Worm (Caenorhabditis elegans) whole organism, L3 larva: ENCODE data around the gene str-112.

Experiments used
- aly-2 ChIP-seq: fragments of 150-350 bp; optimal IDR thresholded peaks from 2 replicates; lab custom pipeline; 2014; ENCODE audit warnings: missing biosample characterization, missing genetic modification characterization
- ceh-16 ChIP-seq: sonication (generic microtip); optimal IDR thresholded peaks from 2 replicates; lab custom pipeline; 2017; ENCODE audit warnings: missing biosample characterization, missing genetic modification characterization
- daf-12 ChIP-seq: fragments of 150-350 bp; optimal IDR thresholded peaks from 2 replicates; lab custom pipeline; 2014; ENCODE audit warnings: missing biosample characterization, missing genetic modification reagents, missing genetic modification characterization
- elt-3 ChIP-seq, 3 experiments: fragments of 150-350 bp in 1 of 3; sonication (generic microtip) in 2 of 3; optimal IDR thresholded peaks; 2 replicates in 2 of 3; 4 replicates in 1 of 3; lab custom pipeline; 2014 to 2017; ENCODE audit warnings: missing biosample characterization in 3 of 3, missing genetic modification characterization in 3 of 3
- fkh-10 ChIP-seq: sonication (generic microtip); optimal IDR thresholded peaks from 2 replicates; lab custom pipeline; 2017; ENCODE audit warnings: missing biosample characterization, missing genetic modification reagents, missing genetic modification characterization
- fos-1 ChIP-seq: fragments of 150-350 bp; optimal IDR thresholded peaks from 2 replicates; lab custom pipeline; 2014; ENCODE audit warnings: missing biosample characterization, missing genetic modification characterization
- skn-1 ChIP-seq: fragments of 150-350 bp; optimal IDR thresholded peaks from 2 replicates; lab custom pipeline; 2014; ENCODE audit warnings: missing biosample characterization, missing genetic modification characterization
- snpc-4 ChIP-seq: fragments of 150-350 bp; optimal IDR thresholded peaks from 2 replicates; lab custom pipeline; 2014; ENCODE audit warnings: missing biosample characterization, missing genetic modification characterization
- unc-39 ChIP-seq: sonication (generic microtip); optimal IDR thresholded peaks from 4 replicates; lab custom pipeline; 2017; ENCODE audit warnings: missing biosample characterization, missing genetic modification characterization

DNA sequence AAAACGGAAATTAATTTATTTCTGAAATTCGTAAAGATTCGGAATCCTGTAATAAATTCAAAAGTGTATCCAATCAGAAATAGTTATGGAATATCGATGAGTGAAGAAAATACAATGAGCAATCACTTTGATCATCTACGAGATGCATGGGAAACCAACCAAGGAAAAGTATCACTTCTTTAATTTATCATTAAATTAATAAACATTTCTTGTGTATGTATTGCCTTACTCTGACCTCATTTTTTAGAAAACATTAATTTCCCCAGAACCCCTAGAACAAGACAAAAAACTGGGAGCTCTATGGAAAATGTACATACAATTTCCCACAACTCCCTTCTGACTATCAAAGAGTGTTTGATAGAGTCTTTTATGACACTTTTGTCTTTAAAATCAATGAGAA is 4.3 kb downstream of the str-112 start, which contains the start of gene F10D2.16:
- no peak for TF ChIP-seq elt-3 (tag; optimal IDR thresholded peaks at IDR 0.05; lab: Kevin White, UChicago)
- no peak for TF ChIP-seq aly-2 (tag; lab: Kevin White, UChicago)
- TF ChIP-seq ceh-16, result no peak
- no peak for TF ChIP-seq snpc-4 (tag; lab: Kevin White, UChicago)
- TF ChIP-seq fos-1, result no peak
- TF ChIP-seq daf-12, result no peak
- TF ChIP-seq fkh-10 (GFP tag; lab: Kevin White, UChicago), result no peak
- TF ChIP-seq skn-1, result no peak
- no peak for TF ChIP-seq unc-39 (tag; lab: Kevin White, UChicago)
